Fruit fly (Drosophila melanogaster) whole organism, adult: Measurements from ENCODE around the gene lute.

Experiments
- CG12768 ChIP-seq: fragments of 200-800 bp; sonication (Bioruptor generic); optimal IDR thresholded peaks from 2 replicates; lab custom pipeline; 2017; ENCODE audit warnings: missing biosample characterization, missing genetic modification characterization, mild to moderate bottlenecking, moderate library complexity, missing genetic modification reagents
- CG14711 ChIP-seq: fragments of 200-800 bp; sonication (Bioruptor generic); optimal IDR thresholded peaks from 2 replicates; lab custom pipeline; 2018; ENCODE audit warnings: missing biosample characterization, mild to moderate bottlenecking, missing genetic modification characterization, moderate library complexity
- CG33017 ChIP-seq: fragments of 200-800 bp; sonication (Bioruptor generic); optimal IDR thresholded peaks from 2 replicates; lab custom pipeline; 2018; ENCODE audit warnings: missing biosample characterization, mild to moderate bottlenecking, missing genetic modification characterization, moderate library complexity
- CG5204 ChIP-seq: fragments of 200-800 bp; sonication (Bioruptor generic); optimal IDR thresholded peaks from 2 replicates; lab custom pipeline; 2016; ENCODE audit warnings: missing biosample characterization, missing genetic modification characterization
- Clk ChIP-seq: fragments of 200-800 bp; sonication (Bioruptor generic); optimal IDR thresholded peaks from 2 replicates; lab custom pipeline; 2017; ENCODE audit warnings: missing biosample characterization, missing genetic modification characterization
- Hr96 ChIP-seq: fragments of 200-800 bp; sonication (Bioruptor generic); optimal IDR thresholded peaks from 2 replicates; lab custom pipeline; 2016; ENCODE audit warnings: missing biosample characterization, missing genetic modification characterization
- Mnt ChIP-seq: fragments of 200-800 bp; sonication (Bioruptor generic); optimal IDR thresholded peaks from 2 replicates; lab custom pipeline; 2016; ENCODE audit warnings: missing biosample characterization, mild to moderate bottlenecking, missing genetic modification characterization
- bab1 ChIP-seq: fragments of 200-800 bp; sonication (Bioruptor generic); optimal IDR thresholded peaks from 3 replicates; lab custom pipeline; 2019; ENCODE audit warnings: missing biosample characterization, mild to moderate bottlenecking, missing genetic modification characterization, moderate library complexity
- cic ChIP-seq: fragments of 200-800 bp; sonication (Bioruptor generic); optimal IDR thresholded peaks from 2 replicates; lab custom pipeline; 2017; ENCODE audit warnings: missing biosample characterization, mild to moderate bottlenecking, missing genetic modification characterization, moderate library complexity
- kay ChIP-seq: fragments of 200-800 bp; sonication (Bioruptor generic); peaks from one replicate; lab custom pipeline; 2016; ENCODE audit warnings: missing biosample characterization, missing genetic modification characterization, borderline replicate concordance
- ovo ChIP-seq: fragments of 200-800 bp; sonication (Bioruptor generic); optimal IDR thresholded peaks from 2 replicates; lab custom pipeline; 2016; ENCODE audit warnings: missing biosample characterization, missing genetic modification characterization
- pad ChIP-seq: fragments of 200-800 bp; sonication (Bioruptor generic); optimal IDR thresholded peaks from 3 replicates; lab custom pipeline; 2017; ENCODE audit warnings: missing biosample characterization, missing genetic modification characterization, mild to moderate bottlenecking, moderate library complexity, missing genetic modification reagents
- tj ChIP-seq: fragments of 200-800 bp; sonication (Bioruptor generic); optimal IDR thresholded peaks from 3 replicates; lab custom pipeline; 2017; ENCODE audit warnings: missing biosample characterization, mild to moderate bottlenecking, missing genetic modification characterization, moderate library complexity

- TF ChIP-seq CG12768 (GFP tag; lab: Kevin White, UChicago) (no peak), CG33017 (tag; lab: Kevin White, UChicago) (no peak), Hr96 (GFP tag; lab: Kevin White, UChicago) (no peak), bab1 (GFP tag; lab: Kevin White, UChicago) (no peak), Mnt (no peak), ovo (GFP tag; lab: Kevin White, UChicago) (no peak), kay (GFP tag; lab: Kevin White, UChicago) (no peak), CG14711 (tag; lab: Kevin White, UChicago) (no peak), cic (GFP tag; lab: Kevin White, UChicago) (no peak), Clk (GFP tag; lab: Kevin White, UChicago) (no peak), tj (GFP tag; lab: Kevin White, UChicago) (no peak), CG5204 (GFP tag; lab: Kevin White, UChicago) (no peak), pad (GFP tag; lab: Kevin White, UChicago) (no peak)
Observed at dm6 chr3R:17422102-17422501, 42.4 kb downstream of the lute start, which contains the start of gene CG14332.
